Worm (Caenorhabditis elegans): ENCODE data around the gene ndx-9.

ndx-9 gene

ce11 chrIV:11026648-11027047 is 14.8 kb upstream of the ndx-9 start (continued):
- peak; percentile 66 for TF ChIP-seq swsn-7 (tag; optimal IDR thresholded peaks at IDR 0.05)
- no peak for TF ChIP-seq hlh-4 (tag; optimal IDR thresholded peaks at IDR 0.05)
- TF ChIP-seq lin-39 (tag; optimal IDR thresholded peaks at IDR 0.05) = no peak
- TF ChIP-seq lin-14 (GFP tag; optimal IDR thresholded peaks at IDR 0.05) = peak; percentile 51
- TF ChIP-seq elt-2 (tag; optimal IDR thresholded peaks at IDR 0.05) = no peak
- TF ChIP-seq fos-1 (tag; optimal IDR thresholded peaks at IDR 0.05) = no peak
- TF ChIP-seq nhr-90 (tag; optimal IDR thresholded peaks at IDR 0.05; ENCODE audit: poor library complexity) = no peak
- no peak for TF ChIP-seq snpc-4 (tag; optimal IDR thresholded peaks at IDR 0.05)
- peak; percentile 10 for TF ChIP-seq egl-13 (tag; optimal IDR thresholded peaks at IDR 0.05)
- TF ChIP-seq blmp-1 (tag; optimal IDR thresholded peaks at IDR 0.05) = no peak
- no peak for TF ChIP-seq mef-2 (tag; optimal IDR thresholded peaks at IDR 0.05)
- TF ChIP-seq nhr-47 (tag; optimal IDR thresholded peaks at IDR 0.05) = peak; percentile 50
- TF ChIP-seq unc-30 (tag; optimal IDR thresholded peaks at IDR 0.05) = no peak
- TF ChIP-seq nhr-84 (tag; optimal IDR thresholded peaks at IDR 0.05) = no peak
- no peak for TF ChIP-seq ceh-63 (GFP tag; optimal IDR thresholded peaks at IDR 0.05)
- no peak for TF ChIP-seq egl-27 (tag; optimal IDR thresholded peaks at IDR 0.05)
- TF ChIP-seq nhr-76 (tag; optimal IDR thresholded peaks at IDR 0.05) = no peak
- no peak for TF ChIP-seq elt-3 (tag; optimal IDR thresholded peaks at IDR 0.05)
- TF ChIP-seq fkh-10 (GFP tag; optimal IDR thresholded peaks at IDR 0.05) = no peak
- peak; percentile 38 for TF ChIP-seq ztf-4 (tag; optimal IDR thresholded peaks at IDR 0.05)
- peak; percentile 1 for TF ChIP-seq pax-3 (tag; optimal IDR thresholded peaks at IDR 0.05)
- TF ChIP-seq nhr-28 (tag; optimal IDR thresholded peaks at IDR 0.05) = no peak
- no peak for TF ChIP-seq zag-1 (tag; optimal IDR thresholded peaks at IDR 0.05)
- TF ChIP-seq pqm-1 (tag; optimal IDR thresholded peaks at IDR 0.05) = no peak
- no peak for TF ChIP-seq unc-62 (GFP tag; optimal IDR thresholded peaks at IDR 0.05)
- TF ChIP-seq vab-15 (tag; optimal IDR thresholded peaks at IDR 0.05) = no peak
- no peak for TF ChIP-seq unc-98 (GFP tag; IDR thresholded peaks at IDR 0.05)
- no peak for TF ChIP-seq C34B4.2 (tag; optimal IDR thresholded peaks at IDR 0.05)
- TF ChIP-seq F16B12.6 (tag; optimal IDR thresholded peaks at IDR 0.05) = peak; percentile 80
- no peak for TF ChIP-seq mab-9 (GFP tag; IDR thresholded peaks at IDR 0.05)
- no peak for TF ChIP-seq hlh-17 (GFP tag; optimal IDR thresholded peaks at IDR 0.05; ENCODE audit: borderline replicate concordance)
- TF ChIP-seq xbp-1 (tag; optimal IDR thresholded peaks at IDR 0.05) = peak; percentile 62
- TF ChIP-seq hpl-2 (GFP tag; optimal IDR thresholded peaks at IDR 0.05) = no peak
- TF ChIP-seq pag-3 (tag; optimal IDR thresholded peaks at IDR 0.05; ENCODE audit: borderline replicate concordance, insufficient read depth) = no peak
- TF ChIP-seq sox-4 (tag; optimal IDR thresholded peaks at IDR 0.05) = no peak
- TF ChIP-seq tbx-2 (tag; optimal IDR thresholded peaks at IDR 0.05) = no peak
- no peak for TF ChIP-seq ceh-8 (GFP tag; optimal IDR thresholded peaks at IDR 0.05)
- TF ChIP-seq efl-1 (optimal IDR thresholded peaks at IDR 0.05) = peak in 1 of 2 experiments; percentile 26
- TF ChIP-seq efl-1 (GFP tag; optimal IDR thresholded peaks at IDR 0.05 in 1 of 2) = peak in 1 of 2 experiments; percentile 45
- TF ChIP-seq ceh-90 (tag; optimal IDR thresholded peaks at IDR 0.05) = no peak
- TF ChIP-seq nhr-20 (tag; optimal IDR thresholded peaks at IDR 0.05) = peak; percentile 67
- peak; percentile 65 for TF ChIP-seq nhr-71 (tag; optimal IDR thresholded peaks at IDR 0.05)
- no peak for TF ChIP-seq tlp-1 (tag; optimal IDR thresholded peaks at IDR 0.05)
- TF ChIP-seq jun-1 (tag; optimal IDR thresholded peaks at IDR 0.05) = no peak
- TF ChIP-seq nhr-11 (tag; optimal IDR thresholded peaks at IDR 0.05) = no peak
- TF ChIP-seq irx-1 (tag; optimal IDR thresholded peaks at IDR 0.05) = no peak
- TF ChIP-seq isw-1 (GFP tag; IDR thresholded peaks at IDR 0.05) = 0 out of 2 replicates have a peak, but pooled peaks have one; percentile 9
- TF ChIP-seq rnt-1 (tag; optimal IDR thresholded peaks at IDR 0.05) = peak; percentile 32
- TF ChIP-seq dpl-1 (GFP tag; optimal IDR thresholded peaks at IDR 0.05) = peak in 2 of 3 experiments; percentile 28 to 36
- TF ChIP-seq nhr-85 (tag) = no peak
- TF ChIP-seq nhr-19 (GFP tag; conservative IDR thresholded peaks at IDR 0.05) = peak; percentile 45
- no peak for TF ChIP-seq aha-1 (tag; optimal IDR thresholded peaks at IDR 0.05)
- TF ChIP-seq aly-2 (tag; optimal IDR thresholded peaks at IDR 0.05) = no peak
- no peak for TF ChIP-seq mdl-1 (tag; optimal IDR thresholded peaks at IDR 0.05)

Data from whole organism, L1 larva.